Worm (Caenorhabditis elegans): Measurements from ENCODE around the gene col-156.
"Not testable (repeated sequence)": the region's sequence is repeated elsewhere in the genome, so short reads cannot be mapped to it uniquely, and the experiment has no call there.

ce11 chrV:11483580-11484092 lies 33.5 kb upstream of the col-156 start, which contains the start of gene col-157:
- not testable (repeated sequence) for TF ChIP-seq tbx-2 (tag; optimal IDR thresholded peaks at IDR 0.05); unc-86 (tag; optimal IDR thresholded peaks at IDR 0.05); pha-4 (tag; optimal IDR thresholded peaks at IDR 0.05); unc-42 (tag; optimal IDR thresholded peaks at IDR 0.05); C08G9.2 (tag; optimal IDR thresholded peaks at IDR 0.05); lin-11 (tag; optimal IDR thresholded peaks at IDR 0.05); sox-4 (tag; optimal IDR thresholded peaks at IDR 0.05); nhr-232 (tag; optimal IDR thresholded peaks at IDR 0.05); ceh-18 (tag; optimal IDR thresholded peaks at IDR 0.05); fkh-10 (GFP tag; optimal IDR thresholded peaks at IDR 0.05); nfya-1 (tag; optimal IDR thresholded peaks at IDR 0.05); ztf-16 (tag; optimal IDR thresholded peaks at IDR 0.05); ets-4 (tag; optimal IDR thresholded peaks at IDR 0.05); K09A11.1 (tag; optimal IDR thresholded peaks at IDR 0.05; ENCODE audit: insufficient read depth)

Measured in whole organism, late embryonic.